Fruit fly (Drosophila melanogaster) whole organism, adult: Measurements from ENCODE around the gene alpha4GT1.

Source experiments
- CG11617 ChIP-seq: fragments of 200-800 bp; sonication (Bioruptor generic); optimal IDR thresholded peaks from 2 replicates; lab custom pipeline; 2017; ENCODE audit warnings: mild to moderate bottlenecking, missing biosample characterization, missing genetic modification reagents, missing genetic modification characterization
- CG12768 ChIP-seq: fragments of 200-800 bp; sonication (Bioruptor generic); optimal IDR thresholded peaks from 2 replicates; lab custom pipeline; 2017; ENCODE audit warnings: missing biosample characterization, missing genetic modification characterization, mild to moderate bottlenecking, moderate library complexity, missing genetic modification reagents
- CG33017 ChIP-seq: fragments of 200-800 bp; sonication (Bioruptor generic); optimal IDR thresholded peaks from 2 replicates; lab custom pipeline; 2018; ENCODE audit warnings: missing biosample characterization, mild to moderate bottlenecking, missing genetic modification characterization, moderate library complexity
- CG5204 ChIP-seq: fragments of 200-800 bp; sonication (Bioruptor generic); optimal IDR thresholded peaks from 2 replicates; lab custom pipeline; 2016; ENCODE audit warnings: missing biosample characterization, missing genetic modification characterization
- Hr96 ChIP-seq: fragments of 200-800 bp; sonication (Bioruptor generic); optimal IDR thresholded peaks from 2 replicates; lab custom pipeline; 2016; ENCODE audit warnings: missing biosample characterization, missing genetic modification characterization
- bab1 ChIP-seq: fragments of 200-800 bp; sonication (Bioruptor generic); optimal IDR thresholded peaks from 3 replicates; lab custom pipeline; 2019; ENCODE audit warnings: missing biosample characterization, mild to moderate bottlenecking, missing genetic modification characterization, moderate library complexity
- cic ChIP-seq: fragments of 200-800 bp; sonication (Bioruptor generic); optimal IDR thresholded peaks from 2 replicates; lab custom pipeline; 2017; ENCODE audit warnings: missing biosample characterization, mild to moderate bottlenecking, missing genetic modification characterization, moderate library complexity
- cnc ChIP-seq, 2 experiments: fragments of >200 bp; optimal IDR thresholded peaks; 2 replicates each; lab custom pipeline; 2017
- kay ChIP-seq: fragments of 200-800 bp; sonication (Bioruptor generic); peaks from one replicate; lab custom pipeline; 2016; ENCODE audit warnings: missing biosample characterization, missing genetic modification characterization, borderline replicate concordance
- ovo ChIP-seq: fragments of 200-800 bp; sonication (Bioruptor generic); optimal IDR thresholded peaks from 2 replicates; lab custom pipeline; 2016; ENCODE audit warnings: missing biosample characterization, missing genetic modification characterization
- pad ChIP-seq: fragments of 200-800 bp; sonication (Bioruptor generic); optimal IDR thresholded peaks from 3 replicates; lab custom pipeline; 2017; ENCODE audit warnings: missing biosample characterization, missing genetic modification characterization, mild to moderate bottlenecking, moderate library complexity, missing genetic modification reagents
- tj ChIP-seq: fragments of 200-800 bp; sonication (Bioruptor generic); optimal IDR thresholded peaks from 3 replicates; lab custom pipeline; 2017; ENCODE audit warnings: missing biosample characterization, mild to moderate bottlenecking, missing genetic modification characterization, moderate library complexity
- toe ChIP-seq: fragments of 200-800 bp; sonication (Bioruptor generic); optimal IDR thresholded peaks from 2 replicates; lab custom pipeline; 2016; ENCODE audit warnings: missing biosample characterization, missing genetic modification characterization

DNA sequence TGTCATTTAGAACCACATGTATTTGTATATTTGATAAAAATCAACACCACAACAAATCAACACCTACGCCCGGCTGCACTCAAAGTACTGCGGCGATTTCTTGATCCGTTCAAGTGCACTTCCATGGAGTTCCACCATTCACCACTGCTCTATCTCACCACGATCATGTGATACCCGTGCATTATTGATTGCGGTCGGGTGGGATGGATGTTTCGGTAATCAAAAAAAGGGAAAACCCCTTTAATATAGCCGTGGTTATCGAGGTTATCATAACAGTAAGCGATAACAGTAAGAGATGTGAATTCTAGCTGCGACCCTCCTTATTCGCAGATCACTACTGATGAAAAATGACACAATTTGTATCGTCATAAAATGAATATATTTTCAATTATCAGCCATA, 4.7 kb downstream of the alpha4GT1 start, which contains the start of the genes CG17224 and CG17264:
- TF ChIP-seq CG33017: no peak
- no peak for TF ChIP-seq kay (GFP tag; lab: Kevin White, UChicago)
- no peak for TF ChIP-seq pad
- TF ChIP-seq cic (GFP tag; lab: Kevin White, UChicago): peak; percentile 25
- TF ChIP-seq bab1 (GFP tag; lab: Kevin White, UChicago): peak; percentile 30
- no peak for TF ChIP-seq cnc (optimal IDR thresholded peaks at IDR 0.05; lab: Kevin White, UChicago)
- no peak for TF ChIP-seq CG12768 (GFP tag; lab: Kevin White, UChicago)
- no peak for TF ChIP-seq toe
- TF ChIP-seq CG11617 (GFP tag; lab: Kevin White, UChicago): no peak
- no peak for TF ChIP-seq ovo (GFP tag; lab: Kevin White, UChicago)
- no peak for TF ChIP-seq tj
- TF ChIP-seq CG5204 (GFP tag; lab: Kevin White, UChicago): no peak
- TF ChIP-seq Hr96 (GFP tag; lab: Kevin White, UChicago): no peak
